Worm (Caenorhabditis elegans) whole organism, late embryonic: ENCODE data around the gene clec-223.

Experiments
- C38D4.7 ChIP-seq: fragments of 200-800 bp; sonication (Bioruptor generic); optimal IDR thresholded peaks from 2 replicates; lab custom pipeline; 2018; ENCODE audit warnings: mild to moderate bottlenecking, missing genetic modification characterization, moderate library complexity, missing compliant biosample characterization
- F13H6.1 ChIP-seq: sonication (generic microtip); optimal IDR thresholded peaks from 2 replicates; lab custom pipeline; 2016; ENCODE audit warnings: missing genetic modification characterization, missing compliant biosample characterization
- K02D7.2 ChIP-seq: sonication (generic microtip); optimal IDR thresholded peaks from 2 replicates; lab custom pipeline; 2017; ENCODE audit warnings: mild to moderate bottlenecking, missing genetic modification characterization, missing compliant biosample characterization
- T23F11.4 ChIP-seq: fragments of 200-800 bp; sonication (Bioruptor generic); optimal IDR thresholded peaks from 2 replicates; lab custom pipeline; 2018; ENCODE audit warnings: mild to moderate bottlenecking, missing genetic modification characterization, missing compliant biosample characterization
- Y22D7AL.16 ChIP-seq: sonication (generic microtip); optimal IDR thresholded peaks from 2 replicates; lab custom pipeline; 2016; ENCODE audit warnings: missing genetic modification characterization, missing compliant biosample characterization
- ahr-1 ChIP-seq: sonication (generic microtip); optimal IDR thresholded peaks from 2 replicates; lab custom pipeline; 2016; ENCODE audit warnings: missing genetic modification characterization, missing compliant biosample characterization
- ama-1 ChIP-seq: fragments of 150-350 bp; optimal IDR thresholded peaks from 2 replicates; lab custom pipeline; 2014
- ceh-14 ChIP-seq: sonication (generic microtip); optimal IDR thresholded peaks from 2 replicates; lab custom pipeline; 2016; ENCODE audit warnings: missing genotype, missing genetic modification characterization, missing compliant biosample characterization
- ceh-18 ChIP-seq: sonication (generic microtip); optimal IDR thresholded peaks from 2 replicates; lab custom pipeline; 2016; ENCODE audit warnings: missing genetic modification characterization, missing compliant biosample characterization
- ceh-19 ChIP-seq: fragments of 200-800 bp; sonication (Bioruptor generic); optimal IDR thresholded peaks from 2 replicates; lab custom pipeline; 2018; ENCODE audit warnings: mild to moderate bottlenecking, missing genetic modification characterization, missing compliant biosample characterization
- ceh-22 ChIP-seq: sonication (generic microtip); optimal IDR thresholded peaks from 2 replicates; lab custom pipeline; 2017; ENCODE audit warnings: missing biosample characterization, missing genetic modification characterization
- ceh-24 ChIP-seq: sonication (generic microtip); optimal IDR thresholded peaks from 2 replicates; lab custom pipeline; 2016; ENCODE audit warnings: mild to moderate bottlenecking, missing genetic modification characterization, missing compliant biosample characterization
- ceh-30 ChIP-seq: fragments of 150-350 bp; optimal IDR thresholded peaks from 2 replicates; lab custom pipeline; 2014; ENCODE audit warnings: missing biosample characterization, missing genetic modification characterization
- ceh-31 ChIP-seq: sonication (generic microtip); optimal IDR thresholded peaks from 2 replicates; lab custom pipeline; 2016; ENCODE audit warnings: missing genetic modification characterization, missing compliant biosample characterization
- ceh-34 ChIP-seq: sonication (generic microtip); optimal IDR thresholded peaks from 2 replicates; lab custom pipeline; 2016; ENCODE audit warnings: mild to moderate bottlenecking, missing genetic modification characterization, missing compliant biosample characterization
- ceh-45 ChIP-seq: fragments of 200-800 bp; sonication (Bioruptor generic); IDR thresholded peaks from 2 replicates; pipeline ENCODE4 v1.3.6; 2022; ENCODE audit warnings: missing genetic modification reagents, missing genetic modification characterization, missing compliant biosample characterization
- ceh-48 ChIP-seq: sonication (generic microtip); optimal IDR thresholded peaks from 2 replicates; lab custom pipeline; 2016; ENCODE audit warnings: missing genetic modification characterization, inconsistent platforms, missing compliant biosample characterization
- ceh-6 ChIP-seq: fragments of 200-800 bp; sonication (Bioruptor generic); optimal IDR thresholded peaks from 2 replicates; lab custom pipeline; 2018; ENCODE audit warnings: mild to moderate bottlenecking, missing genetic modification characterization, missing compliant biosample characterization
- che-1 ChIP-seq: sonication (generic microtip); optimal IDR thresholded peaks from 2 replicates; lab custom pipeline; 2016; ENCODE audit warnings: mild to moderate bottlenecking, missing genetic modification characterization, missing compliant biosample characterization
- dve-1 ChIP-seq: sonication (generic microtip); optimal IDR thresholded peaks from 2 replicates; lab custom pipeline; 2017; ENCODE audit warnings: antibody characterized with exemption, mild to moderate bottlenecking, missing genetic modification characterization, missing compliant biosample characterization
- elt-4 ChIP-seq: sonication (generic microtip); optimal IDR thresholded peaks from 2 replicates; lab custom pipeline; 2016; ENCODE audit warnings: missing genetic modification characterization, missing compliant biosample characterization
- ets-4 ChIP-seq: sonication (generic microtip); optimal IDR thresholded peaks from 2 replicates; lab custom pipeline; 2016; ENCODE audit warnings: missing genetic modification characterization, missing compliant biosample characterization
- eyg-1 ChIP-seq: sonication (generic microtip); optimal IDR thresholded peaks from 2 replicates; lab custom pipeline; 2016; ENCODE audit warnings: missing genotype, missing genetic modification characterization, missing compliant biosample characterization
- fax-1 ChIP-seq: sonication (generic microtip); optimal IDR thresholded peaks from 2 replicates; lab custom pipeline; 2016; ENCODE audit warnings: missing genotype, missing genetic modification characterization, missing compliant biosample characterization
- fkh-10 ChIP-seq: fragments of 150-350 bp; optimal IDR thresholded peaks from 2 replicates; lab custom pipeline; 2014; ENCODE audit warnings: missing biosample characterization, missing genetic modification reagents, missing genetic modification characterization
- fkh-6 ChIP-seq: sonication (generic microtip); optimal IDR thresholded peaks from 2 replicates; lab custom pipeline; 2016; ENCODE audit warnings: missing genetic modification characterization, missing compliant biosample characterization
- gmeb-2 ChIP-seq: sonication (generic microtip); optimal IDR thresholded peaks from 2 replicates; lab custom pipeline; 2016; ENCODE audit warnings: missing genetic modification characterization, inconsistent platforms, missing compliant biosample characterization
- hlh-13 ChIP-seq: fragments of 200-800 bp; sonication (Bioruptor generic); optimal IDR thresholded peaks from 2 replicates; lab custom pipeline; 2018; ENCODE audit warnings: mild to moderate bottlenecking, missing genetic modification characterization, missing compliant biosample characterization
- hlh-30 ChIP-seq: sonication (generic microtip); optimal IDR thresholded peaks from 2 replicates; lab custom pipeline; 2017; ENCODE audit warnings: antibody characterized with exemption, missing genetic modification characterization, missing compliant biosample characterization; ENCODE audit not compliant: insufficient read depth
- hlh-6 ChIP-seq: sonication (generic microtip); optimal IDR thresholded peaks from 2 replicates; lab custom pipeline; 2016; ENCODE audit warnings: missing genotype, missing genetic modification characterization, missing compliant biosample characterization
- hlh-8 ChIP-seq: sonication (generic microtip); optimal IDR thresholded peaks from 2 replicates; lab custom pipeline; 2016; ENCODE audit warnings: missing genotype, missing genetic modification characterization, missing compliant biosample characterization
- lim-6 ChIP-seq: sonication (generic microtip); optimal IDR thresholded peaks from 2 replicates; lab custom pipeline; 2016; ENCODE audit warnings: missing genetic modification characterization, missing compliant biosample characterization
- lin-11 ChIP-seq: fragments of 200-800 bp; sonication (Bioruptor generic); optimal IDR thresholded peaks from 2 replicates; lab custom pipeline; 2018; ENCODE audit warnings: mild to moderate bottlenecking, missing genetic modification characterization, missing compliant biosample characterization
- madf-2 ChIP-seq: sonication (generic microtip); optimal IDR thresholded peaks from 2 replicates; lab custom pipeline; 2017; ENCODE audit warnings: missing genetic modification characterization, missing compliant biosample characterization
- nhr-11 ChIP-seq: fragments of 150-350 bp; optimal IDR thresholded peaks from 2 replicates; lab custom pipeline; 2014; ENCODE audit warnings: missing biosample characterization, missing genetic modification characterization
- npax-4 ChIP-seq: sonication (generic microtip); optimal IDR thresholded peaks from 2 replicates; lab custom pipeline; 2016; ENCODE audit warnings: missing genetic modification characterization, missing compliant biosample characterization
- pag-3 ChIP-seq: sonication (generic microtip); optimal IDR thresholded peaks from 2 replicates; lab custom pipeline; 2016; ENCODE audit warnings: missing compliant biosample characterization, missing genetic modification characterization, borderline replicate concordance
- pat-9 ChIP-seq: fragments of 200-800 bp; sonication (Bioruptor generic); optimal IDR thresholded peaks from 2 replicates; lab custom pipeline; 2018; ENCODE audit warnings: mild to moderate bottlenecking, missing genetic modification characterization, moderate library complexity, missing compliant biosample characterization
- pax-1 ChIP-seq: fragments of 150-350 bp; optimal IDR thresholded peaks from 2 replicates; lab custom pipeline; 2014; ENCODE audit warnings: missing biosample characterization, missing genetic modification characterization
- pha-4 ChIP-seq: fragments of 150-350 bp; optimal IDR thresholded peaks from 2 replicates; lab custom pipeline; 2018; ENCODE audit warnings: missing biosample characterization, missing genetic modification reagents, missing genetic modification characterization
- pqm-1 ChIP-seq: sonication (generic microtip); optimal IDR thresholded peaks from 2 replicates; lab custom pipeline; 2016; ENCODE audit warnings: missing genetic modification characterization, missing compliant biosample characterization
- ref-2 ChIP-seq: sonication (generic microtip); optimal IDR thresholded peaks from 2 replicates; lab custom pipeline; 2016; ENCODE audit warnings: missing genetic modification characterization, missing compliant biosample characterization
- rnt-1 ChIP-seq: sonication (generic microtip); optimal IDR thresholded peaks from 2 replicates; lab custom pipeline; 2016; ENCODE audit warnings: missing genetic modification characterization, missing compliant biosample characterization
- sdc-2 ChIP-seq: sonication (generic microtip); optimal IDR thresholded peaks from 2 replicates; lab custom pipeline; 2016; ENCODE audit warnings: missing genotype, missing genetic modification characterization, missing compliant biosample characterization
- sox-2 ChIP-seq: fragments of 200-800 bp; sonication (Bioruptor generic); IDR thresholded peaks from 2 replicates; pipeline ENCODE4 v1.3.6; 2022; ENCODE audit warnings: missing genetic modification reagents, missing genetic modification characterization, missing compliant biosample characterization
- sox-4 ChIP-seq: sonication (generic microtip); optimal IDR thresholded peaks from 2 replicates; lab custom pipeline; 2017; ENCODE audit warnings: mild to moderate bottlenecking, missing genetic modification characterization, inconsistent platforms, missing compliant biosample characterization
- syd-9 ChIP-seq: sonication (generic microtip); optimal IDR thresholded peaks from 2 replicates; lab custom pipeline; 2016; ENCODE audit warnings: mild to moderate bottlenecking, missing genetic modification characterization, moderate library complexity, missing compliant biosample characterization
- tbx-7 ChIP-seq: sonication (generic microtip); optimal IDR thresholded peaks from 2 replicates; lab custom pipeline; 2016; ENCODE audit warnings: missing genotype, missing genetic modification characterization, missing compliant biosample characterization
- ttx-3 ChIP-seq: sonication (generic microtip); optimal IDR thresholded peaks from 2 replicates; lab custom pipeline; 2016; ENCODE audit warnings: missing genetic modification reagents, missing genetic modification characterization, missing compliant biosample characterization
- unc-55 ChIP-seq: sonication (generic microtip); optimal IDR thresholded peaks from 2 replicates; lab custom pipeline; 2017; ENCODE audit warnings: missing biosample characterization, missing genetic modification reagents, missing genetic modification characterization
- zip-5 ChIP-seq: sonication (generic microtip); optimal IDR thresholded peaks from 2 replicates; lab custom pipeline; 2016; ENCODE audit warnings: missing genetic modification characterization, missing compliant biosample characterization
- ztf-16 ChIP-seq: sonication (generic microtip); optimal IDR thresholded peaks from 2 replicates; lab custom pipeline; 2017; ENCODE audit warnings: missing genetic modification characterization, missing compliant biosample characterization

Gene clec-223

ce11 chrV:11314025-11314880 lies 41.3 kb downstream of the clec-223 start (continued):
- peak; percentile 98 for TF ChIP-seq hlh-30 (tag; lab: Kevin White, UChicago)
- peak; percentile 76 for TF ChIP-seq pax-1 (tag; lab: Kevin White, UChicago)
- peak; percentile 99 for TF ChIP-seq gmeb-2 (tag; lab: Kevin White, UChicago)
- peak; percentile 96 for TF ChIP-seq ceh-18 (tag; lab: Kevin White, UChicago)
- peak; percentile 65 for TF ChIP-seq unc-55 (GFP tag; lab: Kevin White, UChicago)
- peak; percentile 97 for TF ChIP-seq ztf-16 (tag; lab: Kevin White, UChicago)
- peak; percentile 99 for TF ChIP-seq ceh-45 (GFP tag; lab: Robert Waterston, UW)
- TF ChIP-seq syd-9 (tag; lab: Kevin White, UChicago): peak; percentile 97
- TF ChIP-seq fkh-6: peak; percentile 96
- peak; percentile 98 for TF ChIP-seq sox-2
- peak; percentile 90 for TF ChIP-seq zip-5 (tag; lab: Kevin White, UChicago)
- TF ChIP-seq ahr-1: peak; percentile 96
- TF ChIP-seq ceh-19: peak; percentile 99
- TF ChIP-seq ceh-22: peak; percentile 97
- peak; percentile 99 for TF ChIP-seq ttx-3 (tag; lab: Kevin White, UChicago)
- peak; percentile 77 for TF ChIP-seq tbx-7 (tag; lab: Kevin White, UChicago)
- TF ChIP-seq hlh-13 (GFP tag; lab: Kevin White, UChicago): peak; percentile 99
- peak; percentile 97 for TF ChIP-seq ref-2 (tag; lab: Kevin White, UChicago)
- TF ChIP-seq lim-6: peak; percentile 99
- peak; percentile 100 for TF ChIP-seq hlh-6 (tag; lab: Kevin White, UChicago)
- peak; percentile 95 for TF ChIP-seq sdc-2
- TF ChIP-seq C38D4.7: peak; percentile 97
- TF ChIP-seq pag-3: peak; percentile 92
- TF ChIP-seq madf-2 (tag; lab: Kevin White, UChicago): peak; percentile 97
- TF ChIP-seq Y22D7AL.16 (tag; lab: Kevin White, UChicago): peak; percentile 99
- no peak for TF ChIP-seq nhr-11 (tag; lab: Kevin White, UChicago)
- TF ChIP-seq sox-4: peak; percentile 99
- TF ChIP-seq ceh-31 (tag; lab: Kevin White, UChicago): peak; percentile 96
- TF ChIP-seq fkh-10 (GFP tag; lab: Kevin White, UChicago): peak; percentile 85
- peak; percentile 98 for TF ChIP-seq rnt-1 (tag; lab: Kevin White, UChicago)
- TF ChIP-seq ceh-6 (GFP tag; lab: Kevin White, UChicago): peak; percentile 100
- peak; percentile 97 for TF ChIP-seq lin-11 (tag; lab: Kevin White, UChicago)
- TF ChIP-seq elt-4: peak; percentile 97
- peak; percentile 97 for TF ChIP-seq hlh-8 (tag; lab: Kevin White, UChicago)
- no peak for TF ChIP-seq ama-1
- peak; percentile 96 for TF ChIP-seq ceh-30
- peak; percentile 100 for TF ChIP-seq pat-9 (tag; lab: Kevin White, UChicago)
- peak; percentile 98 for TF ChIP-seq ceh-48 (tag; lab: Kevin White, UChicago)
- peak; percentile 100 for TF ChIP-seq T23F11.4 (GFP tag; lab: Kevin White, UChicago)
- TF ChIP-seq ets-4 (tag; lab: Kevin White, UChicago): peak; percentile 94
- peak; percentile 99 for TF ChIP-seq ceh-14 (tag; lab: Kevin White, UChicago)
- TF ChIP-seq dve-1 (tag; lab: Kevin White, UChicago): peak; percentile 99
- peak; percentile 97 for TF ChIP-seq ceh-24 (tag; lab: Kevin White, UChicago)
- TF ChIP-seq pha-4 (tag; lab: Kevin White, UChicago): no peak
- peak; percentile 98 for TF ChIP-seq eyg-1
- TF ChIP-seq ceh-34 (tag; lab: Kevin White, UChicago): peak; percentile 99
- peak; percentile 100 for TF ChIP-seq K02D7.2
- peak; percentile 98 for TF ChIP-seq pqm-1
- peak; percentile 96 for TF ChIP-seq fax-1
- peak; percentile 98 for TF ChIP-seq che-1 (tag; lab: Kevin White, UChicago)
- TF ChIP-seq F13H6.1 (tag; lab: Kevin White, UChicago): peak; percentile 99
- TF ChIP-seq npax-4 (tag; lab: Kevin White, UChicago): peak; percentile 97
